Fruit fly (Drosophila melanogaster): ENCODE results near the gene CG13454.

CG13454 gene

dm6 chr3L:15563851-15564106 lies 46.9 kb upstream of the CG13454 start:
- TF ChIP-seq Sp1 (GFP tag; optimal IDR thresholded peaks at IDR 0.05) (no peak), rgr (GFP tag; optimal IDR thresholded peaks at IDR 0.05) (no peak), CrebA (GFP tag; optimal IDR thresholded peaks at IDR 0.05; ENCODE audit: borderline replicate concordance) (no peak), pan (optimal IDR thresholded peaks at IDR 0.05) (no peak), fru (GFP tag; optimal IDR thresholded peaks at IDR 0.05) (no peak), Dif (GFP tag; optimal IDR thresholded peaks at IDR 0.05; ENCODE audit: partially characterized antibody) (no peak), Hr83 (GFP tag; optimal IDR thresholded peaks at IDR 0.05; ENCODE audit: poor library complexity, severe bottlenecking) (no peak)

DNA sequence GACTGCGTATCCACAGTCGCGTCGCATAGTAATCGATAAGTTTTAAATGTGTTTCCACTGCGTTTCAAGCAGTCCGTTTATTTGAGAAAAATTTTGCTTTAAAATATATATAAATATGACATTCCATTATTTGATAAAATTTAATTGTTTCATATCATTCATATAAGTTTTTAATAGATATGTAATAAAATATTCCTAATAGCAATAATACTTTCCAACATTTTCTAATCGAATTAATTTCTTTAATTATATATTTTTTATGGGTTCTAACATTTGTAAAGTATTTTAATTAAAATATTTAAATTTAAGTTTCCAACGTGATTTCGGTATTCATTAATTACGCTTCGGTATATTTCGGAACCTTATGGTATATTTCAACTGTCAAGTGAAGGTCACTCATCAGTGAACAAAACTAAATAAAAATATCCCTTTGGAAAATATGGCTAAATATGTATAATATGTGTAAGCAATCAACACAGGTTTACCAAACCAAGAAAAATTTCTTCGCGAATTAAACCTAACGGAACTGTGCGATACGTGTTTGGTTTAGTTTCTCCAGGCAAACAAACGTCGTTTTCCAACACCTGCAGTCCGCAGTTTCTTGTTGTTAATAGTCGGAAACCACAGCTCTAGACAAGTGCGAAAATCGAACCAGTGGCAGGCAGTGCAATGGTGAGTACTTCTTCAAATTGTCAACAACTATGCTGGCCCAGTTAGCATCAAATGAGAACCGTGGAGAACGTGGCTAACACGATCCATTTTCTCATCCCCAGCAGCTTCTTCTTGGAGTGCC lies 46.4 kb upstream of the CG13454 start, which contains the start of the genes CG7739 and SCCRO:
TSS of gene CG7739 (minus strand) at position 8 of the 793 bp plus-strand sequence.
TSS of gene SCCRO (plus strand) at position 370 of the 793 bp plus-strand sequence.
- TF ChIP-seq Hnf4 (GFP tag; optimal IDR thresholded peaks at IDR 0.05), result peak; percentile 69
- no peak for TF ChIP-seq ey (GFP tag; optimal IDR thresholded peaks at IDR 0.05)
- peak; percentile 30 for TF ChIP-seq br (GFP tag; optimal IDR thresholded peaks at IDR 0.05)
- peak; percentile 65 for TF ChIP-seq rgr (GFP tag; optimal IDR thresholded peaks at IDR 0.05)
- TF ChIP-seq GATAd (GFP tag; optimal IDR thresholded peaks at IDR 0.05), result no peak
- TF ChIP-seq Rel (GFP tag; optimal IDR thresholded peaks at IDR 0.05), result no peak
- peak; percentile 22 for TF ChIP-seq Rel (tag; optimal IDR thresholded peaks at IDR 0.05)
- peak; percentile 38 for TF ChIP-seq psq (GFP tag; optimal IDR thresholded peaks at IDR 0.05)
- TF ChIP-seq foxo (GFP tag; optimal IDR thresholded peaks at IDR 0.05), result peak in 1 of 2 experiments; percentile 62
- TF ChIP-seq OdsH (GFP tag; optimal IDR thresholded peaks at IDR 0.05), result peak; percentile 22
- TF ChIP-seq jim (GFP tag; optimal IDR thresholded peaks at IDR 0.05), result peak; percentile 45
- peak; percentile 70 for TF ChIP-seq HLH106 (tag; optimal IDR thresholded peaks at IDR 0.05)
- TF ChIP-seq usp (GFP tag; optimal IDR thresholded peaks at IDR 0.05), result no peak
- TF ChIP-seq Hr83 (GFP tag; optimal IDR thresholded peaks at IDR 0.05; ENCODE audit: poor library complexity, severe bottlenecking), result peak; percentile 90
- TF ChIP-seq fru (GFP tag; optimal IDR thresholded peaks at IDR 0.05), result peak; percentile 3
- TF ChIP-seq CG9705 (GFP tag; optimal IDR thresholded peaks at IDR 0.05), result peak; percentile 11
- peak; percentile 11 for TF ChIP-seq dsf (GFP tag; optimal IDR thresholded peaks at IDR 0.05; ENCODE audit: borderline replicate concordance)
- TF ChIP-seq h (GFP tag; optimal IDR thresholded peaks at IDR 0.05), result peak; percentile 26
- no peak for TF ChIP-seq tai (GFP tag; optimal IDR thresholded peaks at IDR 0.05)
- TF ChIP-seq Sp1 (GFP tag; optimal IDR thresholded peaks at IDR 0.05), result peak; percentile 41

dm6 chr3L:15562727-15563057 lies 45.8 kb upstream of the CG13454 start:
- no peak for TF ChIP-seq brk (GFP tag; optimal IDR thresholded peaks at IDR 0.05)
- no peak for TF ChIP-seq Rel (GFP tag; optimal IDR thresholded peaks at IDR 0.05)
- peak; percentile 45 for TF ChIP-seq Rel (tag; optimal IDR thresholded peaks at IDR 0.05)

DNA sequence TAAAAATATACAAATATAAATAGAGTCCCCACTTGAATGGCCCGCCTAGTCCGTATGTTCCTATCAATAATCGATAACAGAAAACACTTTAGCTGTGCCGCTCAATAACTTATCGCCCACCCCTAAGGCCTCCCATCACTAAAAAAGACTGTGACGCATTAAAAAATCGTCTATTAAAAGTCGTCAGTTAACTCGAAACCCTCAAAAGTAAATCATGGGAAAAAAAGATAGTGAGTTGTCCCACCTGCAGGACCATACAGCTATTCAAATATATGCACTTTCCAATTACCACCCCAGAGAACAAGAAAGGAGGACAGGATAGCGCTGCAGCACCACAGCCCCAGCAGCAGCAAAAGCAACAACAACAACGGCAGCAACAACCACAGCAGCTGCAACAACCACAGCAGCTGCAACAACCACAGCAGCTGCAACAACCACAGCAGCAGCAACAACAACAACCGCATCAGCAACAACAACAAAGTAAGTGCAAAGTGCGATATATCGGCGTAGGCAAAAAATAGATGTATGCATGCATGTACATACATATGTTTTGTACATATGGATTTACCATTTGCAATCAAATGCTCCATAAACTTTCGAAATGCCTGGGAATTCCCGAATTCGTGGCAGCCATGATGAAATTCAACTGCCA lies 37.3 kb upstream of the CG13454 start, which contains the start of gene AGO2:
TSS of gene AGO2 (plus strand) at position 121 of the 652 bp plus-strand sequence.
- TF ChIP-seq dsf (GFP tag; optimal IDR thresholded peaks at IDR 0.05; ENCODE audit: borderline replicate concordance) (no peak), Vsx2 (GFP tag; optimal IDR thresholded peaks at IDR 0.05; ENCODE audit: partially characterized antibody) (no peak), sage (GFP tag; optimal IDR thresholded peaks at IDR 0.05) (peak; percentile 35), CrebA (GFP tag; optimal IDR thresholded peaks at IDR 0.05; ENCODE audit: borderline replicate concordance) (no peak), lola (GFP tag; optimal IDR thresholded peaks at IDR 0.05) (no peak), brk (GFP tag; optimal IDR thresholded peaks at IDR 0.05) (no peak), Dfd (GFP tag; optimal IDR thresholded peaks at IDR 0.05) (peak; percentile 79), sv (GFP tag; optimal IDR thresholded peaks at IDR 0.05) (no peak), Jra (GFP tag; optimal IDR thresholded peaks at IDR 0.05) (peak; percentile 76), ey (GFP tag; optimal IDR thresholded peaks at IDR 0.05) (no peak), Myc (optimal IDR thresholded peaks at IDR 0.05) (peak; percentile 36), Mio (GFP tag; optimal IDR thresholded peaks at IDR 0.05) (no peak), HLH106 (tag; optimal IDR thresholded peaks at IDR 0.05) (peak; percentile 13), psq (GFP tag; optimal IDR thresholded peaks at IDR 0.05) (no peak), Hnf4 (GFP tag; optimal IDR thresholded peaks at IDR 0.05) (peak; percentile 65), Abd-B (GFP tag; optimal IDR thresholded peaks at IDR 0.05) (no peak), pan (optimal IDR thresholded peaks at IDR 0.05) (no peak), dl (GFP tag; optimal IDR thresholded peaks at IDR 0.05; ENCODE audit: insufficient read depth in 1 of 2, partially characterized antibody in 2 of 2) (peak in 1 of 2 experiments; percentile 7), CG9705 (GFP tag; optimal IDR thresholded peaks at IDR 0.05) (no peak), Rel (GFP tag; optimal IDR thresholded peaks at IDR 0.05) (no peak), Rel (tag; optimal IDR thresholded peaks at IDR 0.05) (peak; percentile 100), N (GFP tag; optimal IDR thresholded peaks at IDR 0.05) (no peak), br (GFP tag; optimal IDR thresholded peaks at IDR 0.05) (peak; percentile 45), OdsH (GFP tag; optimal IDR thresholded peaks at IDR 0.05) (no peak), tai (GFP tag; optimal IDR thresholded peaks at IDR 0.05) (no peak), dmrt93B (GFP tag; optimal IDR thresholded peaks at IDR 0.05) (no peak), CG32264 (GFP tag; optimal IDR thresholded peaks at IDR 0.05) (no peak), jim (GFP tag; optimal IDR thresholded peaks at IDR 0.05) (no peak), Hr83 (GFP tag; optimal IDR thresholded peaks at IDR 0.05; ENCODE audit: poor library complexity, severe bottlenecking) (peak; percentile 54), Dif (GFP tag; optimal IDR thresholded peaks at IDR 0.05; ENCODE audit: partially characterized antibody) (no peak), foxo (GFP tag; optimal IDR thresholded peaks at IDR 0.05) (no peak), usp (GFP tag; optimal IDR thresholded peaks at IDR 0.05) (no peak), woc (GFP tag; optimal IDR thresholded peaks at IDR 0.05) (no peak), rgr (GFP tag; optimal IDR thresholded peaks at IDR 0.05) (no peak), fru (GFP tag; optimal IDR thresholded peaks at IDR 0.05) (peak; percentile 27), Hr78 (GFP tag; optimal IDR thresholded peaks at IDR 0.05) (no peak)
